Fruit fly (Drosophila melanogaster) whole organism, embryonic: ENCODE data around the gene CG33110.
A peak's percentile ranks its signal among the peaks of the same experiment; 100 is the strongest.

ENCODE experiments used
- B-H1 ChIP-seq: fragments of 200-800 bp; sonication (Bioruptor generic); IDR thresholded peaks from 3 replicates; pipeline ENCODE4 v1.3.6; 2022; ENCODE audit warnings: missing biosample characterization, missing genetic modification characterization
- CG1024 ChIP-seq: fragments of 200-800 bp; sonication (Bioruptor generic); IDR thresholded peaks from 2 replicates; pipeline ENCODE4 v1.3.6; 2022; ENCODE audit warnings: missing biosample characterization, missing genetic modification characterization
- CG10979 ChIP-seq: fragments of 200-800 bp; sonication (Bioruptor generic); optimal IDR thresholded peaks from 2 replicates; lab custom pipeline; 2018; ENCODE audit warnings: missing biosample characterization, mild to moderate bottlenecking, missing genetic modification characterization, moderate library complexity
- CG11398 ChIP-seq: fragments of 200-800 bp; sonication (Bioruptor generic); optimal IDR thresholded peaks from 2 replicates; lab custom pipeline; 2016; ENCODE audit warnings: missing biosample characterization, missing genetic modification characterization
- CG11696 ChIP-seq: fragments of 200-800 bp; sonication (Bioruptor generic); IDR thresholded peaks from 2 replicates; pipeline ENCODE4 v1.3.6; 2022; ENCODE audit warnings: missing biosample characterization, missing genetic modification characterization
- CG1233 ChIP-seq: fragments of 200-800 bp; sonication (Bioruptor generic); optimal IDR thresholded peaks from 4 replicates; lab custom pipeline; 2018; ENCODE audit warnings: missing biosample characterization, mild to moderate bottlenecking, missing genetic modification characterization
- CG13287 ChIP-seq: fragments of 200-800 bp; sonication (Bioruptor generic); IDR thresholded peaks from 2 replicates; pipeline ENCODE4 v1.3.6; 2022; ENCODE audit warnings: missing biosample characterization, missing genetic modification characterization; ENCODE audit not compliant: partially characterized antibody
- CG13894 ChIP-seq: fragments of 200-800 bp; sonication (Bioruptor generic); optimal IDR thresholded peaks from 3 replicates; lab custom pipeline; 2018; ENCODE audit warnings: missing biosample characterization, mild to moderate bottlenecking, missing genetic modification characterization, moderate library complexity
- CG15269 ChIP-seq: fragments of 200-800 bp; sonication (Bioruptor generic); optimal IDR thresholded peaks from 2 replicates; lab custom pipeline; 2018; ENCODE audit warnings: missing biosample characterization, mild to moderate bottlenecking, missing genetic modification characterization, moderate library complexity
- CG17385 ChIP-seq: fragments of 200-800 bp; sonication (Bioruptor generic); optimal IDR thresholded peaks from 3 replicates; lab custom pipeline; 2018; ENCODE audit warnings: missing biosample characterization, mild to moderate bottlenecking, missing genetic modification characterization
- CG17612 ChIP-seq: fragments of 200-800 bp; sonication (Bioruptor generic); IDR thresholded peaks from 2 replicates; pipeline ENCODE4 v1.3.6; 2022; ENCODE audit warnings: missing biosample characterization, missing genetic modification characterization
- CG2129 ChIP-seq: fragments of 200-800 bp; sonication (Bioruptor generic); IDR thresholded peaks from 2 replicates; pipeline ENCODE4 v1.3.6; 2022; ENCODE audit warnings: missing biosample characterization, missing genetic modification characterization; ENCODE audit not compliant: partially characterized antibody
- CG3065 ChIP-seq: fragments of 200-800 bp; sonication (Bioruptor generic); optimal IDR thresholded peaks from 2 replicates; lab custom pipeline; 2016; ENCODE audit warnings: missing biosample characterization, missing genetic modification characterization
- CG33557 ChIP-seq: fragments of 200-800 bp; sonication (Bioruptor generic); optimal IDR thresholded peaks from 2 replicates; lab custom pipeline; 2019; ENCODE audit warnings: missing biosample characterization, mild to moderate bottlenecking, missing genetic modification characterization, moderate library complexity
- CG34422 ChIP-seq: fragments of 200-800 bp; sonication (Bioruptor generic); IDR thresholded peaks from 3 replicates; pipeline ENCODE4 v1.3.6; 2022; ENCODE audit warnings: missing biosample characterization, missing genetic modification characterization
- CG3847 ChIP-seq: fragments of 200-800 bp; sonication (Bioruptor generic); IDR thresholded peaks from 2 replicates; pipeline ENCODE4 v1.3.6; 2022; ENCODE audit warnings: missing biosample characterization, missing genetic modification characterization
- CG4328 ChIP-seq: fragments of 200-800 bp; sonication (Bioruptor generic); optimal IDR thresholded peaks from 3 replicates; lab custom pipeline; 2017; ENCODE audit warnings: missing biosample characterization, missing genetic modification reagents, missing genetic modification characterization
- CG43689 ChIP-seq: fragments of 200-800 bp; sonication (Bioruptor generic); IDR thresholded peaks from 2 replicates; pipeline ENCODE4 v1.3.6; 2022; ENCODE audit warnings: missing biosample characterization, missing genetic modification characterization
- CG5953 ChIP-seq: fragments of 200-800 bp; sonication (Bioruptor generic); IDR thresholded peaks from 2 replicates; pipeline ENCODE4 v1.3.6; 2022; ENCODE audit warnings: missing biosample characterization, missing genetic modification characterization
- CG6791 ChIP-seq: fragments of 200-800 bp; sonication (Bioruptor generic); IDR thresholded peaks from 3 replicates; pipeline ENCODE4 v1.3.6; 2022; ENCODE audit warnings: missing biosample characterization, missing genetic modification characterization; ENCODE audit not compliant: partially characterized antibody
- CG7556 ChIP-seq: fragments of 200-800 bp; sonication (Bioruptor generic); optimal IDR thresholded peaks from 2 replicates; lab custom pipeline; 2017; ENCODE audit warnings: missing biosample characterization, mild to moderate bottlenecking, missing genetic modification characterization
- CG8290 ChIP-seq, 3 experiments: fragments of 200-800 bp; sonication (Bioruptor generic); optimal IDR thresholded peaks; 2 replicates each; lab custom pipeline; 2016 to 2019; ENCODE audit warnings: missing biosample characterization in 3 of 3, missing genetic modification characterization in 3 of 3, mild to moderate bottlenecking in 2 of 3, moderate library complexity in 1 of 3
- CG8359 ChIP-seq: fragments of 200-800 bp; sonication (Bioruptor generic); optimal IDR thresholded peaks from 2 replicates; lab custom pipeline; 2017; ENCODE audit warnings: missing biosample characterization, mild to moderate bottlenecking, missing genetic modification characterization, borderline replicate concordance
- CG9609 ChIP-seq: fragments of 200-800 bp; sonication (Bioruptor generic); optimal IDR thresholded peaks from 3 replicates; lab custom pipeline; 2016; ENCODE audit warnings: missing biosample characterization, missing genetic modification characterization
- CG9797 ChIP-seq: fragments of 200-800 bp; sonication (Bioruptor generic); optimal IDR thresholded peaks from 3 replicates; lab custom pipeline; 2018; ENCODE audit warnings: missing biosample characterization, mild to moderate bottlenecking, missing genetic modification characterization
- CTCF ChIP-seq: fragments of 200-800 bp; sonication (Bioruptor generic); optimal IDR thresholded peaks from 2 replicates; lab custom pipeline; 2017; ENCODE audit warnings: missing biosample characterization, mild to moderate bottlenecking, missing genetic modification characterization, moderate library complexity
- Deaf1 ChIP-seq: fragments of 200-800 bp; optimal IDR thresholded peaks from 3 replicates; lab custom pipeline; 2019; ENCODE audit warnings: missing biosample characterization, mild to moderate bottlenecking, missing genetic modification characterization, moderate library complexity
- Elba2 ChIP-seq: fragments of 200-800 bp; sonication (Bioruptor generic); optimal IDR thresholded peaks from 3 replicates; lab custom pipeline; 2016; ENCODE audit warnings: missing biosample characterization, missing genetic modification characterization
- H15 ChIP-seq: fragments of 200-800 bp; sonication (Bioruptor generic); IDR thresholded peaks from 3 replicates; pipeline ENCODE4 v1.3.6; 2022; ENCODE audit warnings: missing biosample characterization, missing genetic modification characterization
- HHEX ChIP-seq: fragments of 200-800 bp; sonication (Bioruptor generic); optimal IDR thresholded peaks from 3 replicates; lab custom pipeline; 2017; ENCODE audit warnings: missing biosample characterization, mild to moderate bottlenecking, missing genetic modification characterization, missing genetic modification reagents
- HLH54F ChIP-seq: fragments of 200-800 bp; sonication (Bioruptor generic); optimal IDR thresholded peaks from 3 replicates; lab custom pipeline; 2016; ENCODE audit warnings: missing biosample characterization, missing genetic modification characterization
- HmgD ChIP-seq: fragments of 200-800 bp; sonication (Bioruptor generic); optimal IDR thresholded peaks from 3 replicates; lab custom pipeline; 2016; ENCODE audit warnings: missing biosample characterization, missing genetic modification characterization
- Mes4 ChIP-seq: fragments of 200-800 bp; sonication (Bioruptor generic); optimal IDR thresholded peaks from 2 replicates; lab custom pipeline; 2016; ENCODE audit warnings: missing biosample characterization, missing genetic modification characterization
- Neu2 ChIP-seq: fragments of 200-800 bp; sonication (Bioruptor generic); optimal IDR thresholded peaks from 3 replicates; lab custom pipeline; 2016; ENCODE audit warnings: missing biosample characterization, missing genetic modification characterization, borderline replicate concordance
- Nf-YB ChIP-seq: fragments of 200-800 bp; sonication (Bioruptor generic); optimal IDR thresholded peaks from 3 replicates; lab custom pipeline; 2019; ENCODE audit warnings: missing biosample characterization, mild to moderate bottlenecking, missing genetic modification characterization, moderate library complexity
- Ptx1 ChIP-seq: fragments of 200-800 bp; sonication (Bioruptor generic); IDR thresholded peaks from 2 replicates; pipeline ENCODE4 v1.3.6; 2022; ENCODE audit warnings: missing biosample characterization, missing genetic modification characterization
- Sox100B ChIP-seq: fragments of 200-800 bp; sonication (Bioruptor generic); optimal IDR thresholded peaks from 3 replicates; lab custom pipeline; 2018; ENCODE audit warnings: missing biosample characterization, mild to moderate bottlenecking, missing genetic modification characterization
- crp ChIP-seq, 2 experiments: fragments of 200-800 bp; sonication (Bioruptor generic); optimal IDR thresholded peaks; 2 replicates in 1 of 2; 3 replicates in 1 of 2; lab custom pipeline; 2017; ENCODE audit warnings: missing biosample characterization in 2 of 2, missing genetic modification characterization in 2 of 2, mild to moderate bottlenecking in 1 of 2, moderate library complexity in 1 of 2
- dpn ChIP-seq, 2 experiments: fragments of 200-800 bp; sonication (Bioruptor generic); optimal IDR thresholded peaks; 3 replicates each; lab custom pipeline; 2016; ENCODE audit warnings: missing biosample characterization in 2 of 2, missing genetic modification characterization in 2 of 2
- gem ChIP-seq: fragments of 200-800 bp; sonication (Bioruptor generic); optimal IDR thresholded peaks from 2 replicates; lab custom pipeline; 2019; ENCODE audit warnings: missing biosample characterization, mild to moderate bottlenecking, missing genetic modification characterization, moderate library complexity
- gro ChIP-seq: fragments of 200-800 bp; sonication (Bioruptor generic); optimal IDR thresholded peaks from 2 replicates; lab custom pipeline; 2016; ENCODE audit warnings: missing biosample characterization, missing genetic modification characterization
- kni ChIP-seq: fragments of 200-800 bp; sonication (Bioruptor generic); optimal IDR thresholded peaks from 3 replicates; lab custom pipeline; 2017; ENCODE audit warnings: mild to moderate bottlenecking, missing biosample characterization, missing genetic modification reagents, missing genetic modification characterization
- lov ChIP-seq, 2 experiments: fragments of 200-800 bp in 1 of 2; fragments of >200 bp in 1 of 2; sonication (Bioruptor generic) in 1 of 2; IDR thresholded peaks in 1 of 2; optimal IDR thresholded peaks in 1 of 2; 2 replicates in 1 of 2; 3 replicates in 1 of 2; pipeline versions ENCODE4 v1.3.6 to Lab custom; 2017 to 2022; ENCODE audit warnings: missing biosample characterization in 1 of 2, missing genetic modification characterization in 1 of 2
- nom ChIP-seq: fragments of 200-800 bp; sonication (Bioruptor generic); optimal IDR thresholded peaks from 2 replicates; lab custom pipeline; 2017; ENCODE audit warnings: missing biosample characterization, missing genetic modification characterization, mild to moderate bottlenecking, moderate library complexity, missing genetic modification reagents
- psq ChIP-seq: fragments of 200-800 bp; sonication (Bioruptor generic); optimal IDR thresholded peaks from 2 replicates; lab custom pipeline; 2017; ENCODE audit warnings: missing biosample characterization, missing genetic modification characterization
- ro ChIP-seq: fragments of 200-800 bp; sonication (Bioruptor generic); IDR thresholded peaks from 2 replicates; pipeline ENCODE4 v1.3.6; 2022; ENCODE audit warnings: missing biosample characterization, missing genetic modification characterization
- sens ChIP-seq: fragments of 200-800 bp; sonication (Bioruptor generic); peaks from one replicate; lab custom pipeline; 2016; ENCODE audit warnings: missing biosample characterization, missing genetic modification characterization
- stwl ChIP-seq: fragments of 200-800 bp; sonication (Bioruptor generic); optimal IDR thresholded peaks from 3 replicates; lab custom pipeline; 2018; ENCODE audit warnings: missing biosample characterization, mild to moderate bottlenecking, missing genetic modification characterization, moderate library complexity
- vnd ChIP-seq: fragments of 200-800 bp; sonication (Bioruptor generic); IDR thresholded peaks from 3 replicates; pipeline ENCODE4 v1.3.6; 2022; ENCODE audit warnings: missing biosample characterization, missing genetic modification characterization; ENCODE audit not compliant: partially characterized antibody
- wdn ChIP-seq: fragments of 200-800 bp; sonication (Bioruptor generic); IDR thresholded peaks from 2 replicates; pipeline ENCODE4 v1.3.6; 2022; ENCODE audit warnings: missing biosample characterization, missing genetic modification characterization

Gene CG33110

DNA sequence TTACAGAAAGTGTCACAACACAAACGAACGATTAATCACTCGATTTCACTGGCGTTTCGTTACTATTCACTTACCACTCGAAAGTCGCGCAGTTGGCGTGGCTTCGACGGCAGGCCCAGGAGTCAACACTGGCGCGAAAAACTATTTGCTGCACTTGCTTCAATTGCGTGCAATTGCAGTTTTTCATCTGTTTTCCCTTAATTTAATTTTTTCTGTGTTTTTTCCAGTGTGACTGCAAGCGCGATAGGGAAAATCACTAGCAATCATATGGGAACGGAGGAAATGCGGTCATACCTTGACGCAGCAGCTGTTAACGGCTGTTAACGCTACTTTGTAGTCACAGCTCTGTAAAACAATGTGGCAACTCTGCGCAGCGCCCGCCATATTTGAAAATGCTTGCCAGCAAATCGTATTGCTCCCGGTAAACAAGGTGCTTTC is 22.4 kb upstream of the CG33110 start, which contains the start of gene AdipoR (continued):
- TF ChIP-seq wdn (GFP tag; lab: Robert Waterston, UW) (no peak), Elba2 (GFP tag; lab: Kevin White, UChicago) (no peak), gro (GFP tag; lab: Kevin White, UChicago) (no peak), nom (GFP tag; lab: Kevin White, UChicago) (no peak), CG4328 (GFP tag; lab: Kevin White, UChicago) (no peak), ro (GFP tag; lab: Robert Waterston, UW) (no peak), Nf-YB (peak; percentile 17), CG33557 (GFP tag; lab: Kevin White, UChicago) (no peak), CG3847 (GFP tag; lab: Robert Waterston, UW) (peak; percentile 78), Sox100B (GFP tag; lab: Kevin White, UChicago) (no peak), lov (optimal IDR thresholded peaks at IDR 0.05; lab: Kevin White, UChicago) (no peak), lov (GFP tag; IDR thresholded peaks at IDR 0.05; lab: Robert Waterston, UW) (no peak), CG9797 (GFP tag; lab: Kevin White, UChicago) (peak; percentile 97), HLH54F (peak; percentile 19), CG17612 (GFP tag; lab: Robert Waterston, UW) (no peak), HmgD (GFP tag; lab: Kevin White, UChicago) (peak; percentile 33), dpn (GFP tag; optimal IDR thresholded peaks at IDR 0.05; lab: Kevin White, UChicago) (no peak), sens (peak; percentile 79), Mes4 (GFP tag; lab: Kevin White, UChicago) (peak; percentile 4), CG3065 (GFP tag; lab: Kevin White, UChicago) (no peak), gem (tag; lab: Kevin White, UChicago) (no peak), CG13894 (tag; lab: Kevin White, UChicago) (no peak), CG8359 (GFP tag; lab: Kevin White, UChicago) (no peak), psq (GFP tag; lab: Kevin White, UChicago) (no peak), CG1024 (GFP tag; lab: Robert Waterston, UW) (no peak), CG11398 (GFP tag; lab: Kevin White, UChicago) (peak; percentile 3), HHEX (no peak), CG13287 (peak; percentile 54), CG1233 (no peak), CG6791 (GFP tag; lab: Robert Waterston, UW) (no peak), CG34422 (GFP tag; lab: Robert Waterston, UW) (no peak), CG5953 (GFP tag; lab: Robert Waterston, UW) (no peak), kni (GFP tag; lab: Kevin White, UChicago) (peak; percentile 35), CG9609 (GFP tag; lab: Kevin White, UChicago) (no peak), crp (GFP tag; optimal IDR thresholded peaks at IDR 0.05; lab: Kevin White, UChicago) (peak; percentile 95 to 99), vnd (no peak), CG2129 (no peak), CTCF (peak; percentile 39), Ptx1 (GFP tag; lab: Robert Waterston, UW) (0 out of 2 replicates have a peak, but pooled peaks have one; percentile 14), CG15269 (tag; lab: Kevin White, UChicago) (peak; percentile 7), CG10979 (tag; lab: Kevin White, UChicago) (peak; percentile 28), CG11696 (no peak), B-H1 (GFP tag; lab: Robert Waterston, UW) (no peak), H15 (GFP tag; lab: Robert Waterston, UW) (no peak), CG8290 (GFP tag; optimal IDR thresholded peaks at IDR 0.05; lab: Kevin White, UChicago) (no peak), CG8290 (tag; optimal IDR thresholded peaks at IDR 0.05; lab: Kevin White, UChicago) (peak in 1 of 2 experiments; percentile 64), CG43689 (GFP tag; lab: Robert Waterston, UW) (no peak), stwl (peak; percentile 88), CG17385 (no peak), Deaf1 (tag; lab: Kevin White, UChicago) (peak; percentile 44), CG7556 (GFP tag; lab: Kevin White, UChicago) (no peak), Neu2 (GFP tag; lab: Kevin White, UChicago) (no peak)
